Worm (Caenorhabditis elegans) whole organism, L1 larva: ENCODE results near the gene AH10.2.

Experiments
- C04F5.9 ChIP-seq: sonication (generic microtip); optimal IDR thresholded peaks from 2 replicates; lab custom pipeline; 2016; ENCODE audit warnings: missing genetic modification characterization, missing compliant biosample characterization
- C34B4.2 ChIP-seq: sonication (generic microtip); optimal IDR thresholded peaks from 2 replicates; lab custom pipeline; 2017; ENCODE audit warnings: mild to moderate bottlenecking, missing genetic modification characterization, missing compliant biosample characterization
- F16B12.6 ChIP-seq: fragments of 150-350 bp; optimal IDR thresholded peaks from 2 replicates; lab custom pipeline; 2014; ENCODE audit warnings: missing biosample characterization, missing genetic modification characterization
- Y116A8C.19 ChIP-seq: sonication (generic microtip); optimal IDR thresholded peaks from 2 replicates; lab custom pipeline; 2016; ENCODE audit warnings: missing compliant biosample characterization, missing genetic modification characterization, borderline replicate concordance
- aha-1 ChIP-seq: fragments of 150-350 bp; optimal IDR thresholded peaks from 2 replicates; lab custom pipeline; 2014; ENCODE audit warnings: missing biosample characterization, missing genetic modification characterization
- alr-1 ChIP-seq: fragments of 200-800 bp; sonication (Bioruptor generic); optimal IDR thresholded peaks from 2 replicates; lab custom pipeline; 2018; ENCODE audit warnings: borderline replicate concordance, mild to moderate bottlenecking, missing genetic modification characterization, missing compliant biosample characterization
- aly-2 ChIP-seq: fragments of 150-350 bp; optimal IDR thresholded peaks from 2 replicates; lab custom pipeline; 2014; ENCODE audit warnings: missing biosample characterization, missing genetic modification characterization
- ama-1 ChIP-seq: fragments of 150-350 bp; optimal IDR thresholded peaks from 2 replicates; lab custom pipeline; 2014
- ceh-8 ChIP-seq: fragments of 200-800 bp; sonication (Bioruptor generic); optimal IDR thresholded peaks from 2 replicates; lab custom pipeline; 2018; ENCODE audit warnings: mild to moderate bottlenecking, missing genetic modification characterization, moderate library complexity, missing compliant biosample characterization
- ceh-90 ChIP-seq: sonication (generic microtip); optimal IDR thresholded peaks from 2 replicates; lab custom pipeline; 2016; ENCODE audit warnings: missing genetic modification characterization, missing compliant biosample characterization
- ces-1 ChIP-seq: fragments of 150-350 bp; optimal IDR thresholded peaks from 2 replicates; lab custom pipeline; 2014; ENCODE audit warnings: missing biosample characterization, missing genetic modification reagents, missing genetic modification characterization
- dpl-1 ChIP-seq, 3 experiments: fragments of 150-350 bp in 2 of 3; sonication (generic microtip) in 1 of 3; optimal IDR thresholded peaks; 2 replicates each; lab custom pipeline; 2014 to 2017; ENCODE audit warnings: missing biosample characterization in 3 of 3, missing genetic modification characterization in 3 of 3, missing genetic modification reagents in 3 of 3
- dsc-1 ChIP-seq: sonication (generic microtip); optimal IDR thresholded peaks from 2 replicates; lab custom pipeline; 2016; ENCODE audit warnings: mild to moderate bottlenecking, missing genetic modification characterization, missing compliant biosample characterization
- efl-3 ChIP-seq: fragments of 200-800 bp; sonication (Bioruptor generic); optimal IDR thresholded peaks from 2 replicates; lab custom pipeline; 2018; ENCODE audit warnings: mild to moderate bottlenecking, missing genetic modification characterization, missing compliant biosample characterization
- egl-13 ChIP-seq: sonication (generic microtip); optimal IDR thresholded peaks from 2 replicates; lab custom pipeline; 2016; ENCODE audit warnings: missing genotype, missing genetic modification reagents, missing genetic modification characterization, missing compliant biosample characterization
- egl-27 ChIP-seq, 2 experiments: fragments of 150-350 bp in 1 of 2; sonication (generic microtip); optimal IDR thresholded peaks; 3 replicates each; lab custom pipeline; 2017 to 2018; ENCODE audit warnings: missing biosample characterization in 2 of 2, missing genetic modification characterization in 2 of 2, missing genetic modification reagents in 2 of 2
- elt-3 ChIP-seq, 6 experiments: fragments of 150-350 bp in 1 of 6; sonication (generic microtip); optimal IDR thresholded peaks; 2 replicates each; lab custom pipeline; 2017 to 2018; ENCODE audit warnings: missing biosample characterization in 6 of 6, missing genetic modification characterization in 6 of 6, inconsistent platforms in 1 of 6
- ets-5 ChIP-seq: fragments of 200-800 bp; sonication (Bioruptor generic); IDR thresholded peaks from 2 replicates; pipeline ENCODE4 v1.3.6; 2022; ENCODE audit warnings: missing genetic modification characterization, missing compliant biosample characterization
- fkh-8 ChIP-seq: sonication (generic microtip); optimal IDR thresholded peaks from 2 replicates; lab custom pipeline; 2016; ENCODE audit warnings: mild to moderate bottlenecking, missing genetic modification characterization, missing compliant biosample characterization
- hlh-4 ChIP-seq: sonication (generic microtip); optimal IDR thresholded peaks from 2 replicates; lab custom pipeline; 2016; ENCODE audit warnings: mild to moderate bottlenecking, missing genetic modification characterization, missing compliant biosample characterization
- irx-1 ChIP-seq: sonication (generic microtip); optimal IDR thresholded peaks from 2 replicates; lab custom pipeline; 2016; ENCODE audit warnings: missing genetic modification characterization, missing compliant biosample characterization
- isw-1 ChIP-seq: fragments of 200-800 bp; sonication (Bioruptor generic); IDR thresholded peaks from 2 replicates; pipeline ENCODE4 v1.3.6; 2022; ENCODE audit warnings: missing genetic modification characterization, missing compliant biosample characterization
- jun-1 ChIP-seq: fragments of 150-350 bp; optimal IDR thresholded peaks from 2 replicates; lab custom pipeline; 2014; ENCODE audit warnings: missing biosample characterization, missing genetic modification reagents, missing genetic modification characterization
- lin-13 ChIP-seq: fragments of 150-350 bp; optimal IDR thresholded peaks from 2 replicates; lab custom pipeline; 2014; ENCODE audit warnings: missing biosample characterization, missing genetic modification reagents, missing genetic modification characterization
- lin-14 ChIP-seq: fragments of 200-800 bp; sonication (Bioruptor generic); optimal IDR thresholded peaks from 2 replicates; lab custom pipeline; 2018; ENCODE audit warnings: mild to moderate bottlenecking, missing genetic modification characterization, moderate library complexity, missing compliant biosample characterization
- lin-15B ChIP-seq: fragments of 150-350 bp; sonication (generic microtip); optimal IDR thresholded peaks from 3 replicates; lab custom pipeline; 2014; ENCODE audit warnings: missing biosample characterization, missing genetic modification characterization
- lin-35 ChIP-seq, 2 experiments: fragments of 150-350 bp; optimal IDR thresholded peaks; 2 replicates each; lab custom pipeline; 2014; ENCODE audit warnings: missing biosample characterization in 2 of 2, missing genetic modification characterization in 2 of 2, missing genetic modification reagents in 2 of 2
- lir-3 ChIP-seq: sonication (generic microtip); optimal IDR thresholded peaks from 2 replicates; lab custom pipeline; 2016; ENCODE audit warnings: mild to moderate bottlenecking, missing genetic modification characterization, moderate library complexity, missing compliant biosample characterization; ENCODE audit not compliant: poor library complexity
- lsy-2 ChIP-seq, 2 experiments: fragments of 150-350 bp; optimal IDR thresholded peaks; 2 replicates each; lab custom pipeline; 2014; ENCODE audit warnings: missing biosample characterization in 2 of 2, missing genetic modification characterization in 2 of 2
- mab-9 ChIP-seq: fragments of 200-800 bp; sonication (Bioruptor generic); IDR thresholded peaks from 2 replicates; pipeline ENCODE4 v1.3.6; 2022; ENCODE audit warnings: missing genetic modification reagents, missing genetic modification characterization, missing compliant biosample characterization
- mdl-1 ChIP-seq, 2 experiments: fragments of 150-350 bp; optimal IDR thresholded peaks; 2 replicates each; lab custom pipeline; 2014 to 2017; ENCODE audit warnings: missing biosample characterization in 2 of 2, missing genetic modification characterization in 2 of 2, inconsistent platforms in 1 of 2
- nhr-19 ChIP-seq: fragments of 200-800 bp; sonication (Bioruptor generic); conservative IDR thresholded peaks from 2 replicates; pipeline ENCODE4 v1.3.6; 2022; ENCODE audit warnings: missing genetic modification characterization, missing compliant biosample characterization
- nhr-20 ChIP-seq: sonication (generic microtip); optimal IDR thresholded peaks from 2 replicates; lab custom pipeline; 2016; ENCODE audit warnings: mild to moderate bottlenecking, missing genetic modification characterization, missing compliant biosample characterization
- nhr-237 ChIP-seq: fragments of 150-350 bp; optimal IDR thresholded peaks from 2 replicates; lab custom pipeline; 2014; ENCODE audit warnings: missing biosample characterization, missing genetic modification characterization
- nhr-28 ChIP-seq: fragments of 150-350 bp; optimal IDR thresholded peaks from 2 replicates; lab custom pipeline; 2014; ENCODE audit warnings: missing biosample characterization, missing genetic modification characterization
- nhr-47 ChIP-seq: sonication (generic microtip); optimal IDR thresholded peaks from 2 replicates; lab custom pipeline; 2016; ENCODE audit warnings: mild to moderate bottlenecking, missing genetic modification characterization, moderate library complexity, missing compliant biosample characterization
- nhr-76 ChIP-seq: sonication (generic microtip); optimal IDR thresholded peaks from 2 replicates; lab custom pipeline; 2017; ENCODE audit warnings: missing biosample characterization, missing genetic modification characterization
- nhr-77 ChIP-seq: fragments of 150-350 bp; optimal IDR thresholded peaks from 2 replicates; lab custom pipeline; 2014; ENCODE audit warnings: missing biosample characterization, missing genetic modification characterization
- nhr-84 ChIP-seq: sonication (generic microtip); optimal IDR thresholded peaks from 2 replicates; lab custom pipeline; 2017; ENCODE audit warnings: missing biosample characterization, missing genetic modification characterization
- nhr-90 ChIP-seq: sonication (generic microtip); optimal IDR thresholded peaks from 2 replicates; lab custom pipeline; 2016; ENCODE audit warnings: mild to moderate bottlenecking, missing genetic modification characterization, missing compliant biosample characterization; ENCODE audit not compliant: poor library complexity
- pag-3 ChIP-seq: sonication (generic microtip); optimal IDR thresholded peaks from 2 replicates; lab custom pipeline; 2017; ENCODE audit warnings: missing genetic modification characterization, mild to moderate bottlenecking, missing compliant biosample characterization, antibody characterized with exemption, borderline replicate concordance; ENCODE audit not compliant: insufficient read depth
- pax-3 ChIP-seq: fragments of 200-800 bp; sonication (Bioruptor generic); optimal IDR thresholded peaks from 2 replicates; lab custom pipeline; 2018; ENCODE audit warnings: mild to moderate bottlenecking, missing genetic modification characterization, moderate library complexity, missing compliant biosample characterization
- rnt-1 ChIP-seq: sonication (generic microtip); optimal IDR thresholded peaks from 2 replicates; lab custom pipeline; 2016; ENCODE audit warnings: mild to moderate bottlenecking, missing genetic modification characterization, moderate library complexity, missing compliant biosample characterization
- skn-1 ChIP-seq: fragments of 150-350 bp; optimal IDR thresholded peaks from 2 replicates; lab custom pipeline; 2014; ENCODE audit warnings: missing biosample characterization, missing genetic modification characterization
- snpc-4 ChIP-seq: fragments of 150-350 bp; optimal IDR thresholded peaks from 2 replicates; lab custom pipeline; 2014; ENCODE audit warnings: missing biosample characterization, missing genetic modification characterization
- sptf-1 ChIP-seq: fragments of 150-350 bp; optimal IDR thresholded peaks from 2 replicates; lab custom pipeline; 2014; ENCODE audit warnings: missing biosample characterization, missing genetic modification characterization
- sup-37 ChIP-seq: fragments of 200-800 bp; sonication (Bioruptor generic); optimal IDR thresholded peaks from 2 replicates; lab custom pipeline; 2018; ENCODE audit warnings: mild to moderate bottlenecking, missing genetic modification characterization, missing compliant biosample characterization
- tbx-2 ChIP-seq: sonication (generic microtip); optimal IDR thresholded peaks from 2 replicates; lab custom pipeline; 2016; ENCODE audit warnings: missing genetic modification characterization, missing compliant biosample characterization
- unc-130 ChIP-seq: fragments of 150-350 bp; optimal IDR thresholded peaks from 2 replicates; lab custom pipeline; 2017; ENCODE audit warnings: missing biosample characterization, missing genetic modification characterization, inconsistent platforms
- unc-62 ChIP-seq: fragments of 150-350 bp; optimal IDR thresholded peaks from 2 replicates; lab custom pipeline; 2014; ENCODE audit warnings: missing biosample characterization, missing genetic modification reagents, missing genetic modification characterization
- unc-86 ChIP-seq: sonication (generic microtip); optimal IDR thresholded peaks from 2 replicates; lab custom pipeline; 2016; ENCODE audit warnings: missing genetic modification characterization, missing compliant biosample characterization
- zag-1 ChIP-seq: fragments of 150-350 bp; optimal IDR thresholded peaks from 2 replicates; lab custom pipeline; 2014; ENCODE audit warnings: missing biosample characterization, missing genetic modification characterization
- ztf-4 ChIP-seq: fragments of 150-350 bp; optimal IDR thresholded peaks from 2 replicates; lab custom pipeline; 2014; ENCODE audit warnings: missing biosample characterization, missing genetic modification characterization

Gene AH10.2

DNA sequence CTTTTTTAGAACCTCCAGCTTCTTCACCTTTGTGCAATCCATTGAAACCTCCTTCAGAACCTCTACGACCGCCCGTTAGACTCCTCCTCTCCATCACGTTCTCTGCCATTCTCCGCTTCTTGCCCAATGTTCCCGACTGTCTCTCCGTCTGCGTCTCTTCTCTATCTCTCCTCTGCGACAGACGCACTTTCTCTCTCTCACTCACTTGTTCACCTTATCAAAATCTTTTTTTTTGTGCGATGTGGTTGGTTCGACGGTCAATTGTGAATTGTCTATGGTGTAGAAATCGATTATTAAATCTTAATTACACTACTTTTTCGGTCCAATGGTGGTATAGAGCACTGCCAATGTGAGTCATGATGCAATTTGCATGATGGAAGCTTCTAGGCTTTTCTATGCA is 36.9 kb downstream of the AH10.2 start, which contains the start of gene atfs-1:
TSS of gene atfs-1 (plus strand) at position 213 of the 400 bp plus-strand sequence.
- TF ChIP-seq unc-130 (peak; percentile 7), ces-1 (GFP tag; lab: Kevin White, UChicago) (no peak), egl-27 (tag; optimal IDR thresholded peaks at IDR 0.05; lab: Kevin White, UChicago) (peak in 1 of 2 experiments; percentile 6), C34B4.2 (tag; lab: Kevin White, UChicago) (no peak), nhr-47 (peak; percentile 72), egl-13 (tag; lab: Kevin White, UChicago) (no peak), mab-9 (GFP tag; lab: Robert Waterston, UW) (0 out of 2 replicates have a peak, but pooled peaks have one; percentile 19), rnt-1 (tag; lab: Kevin White, UChicago) (peak; percentile 83), nhr-90 (peak; percentile 73), elt-3 (tag; optimal IDR thresholded peaks at IDR 0.05; lab: Kevin White, UChicago) (peak in 1 of 6 experiments; percentile 36), ceh-8 (no peak), pax-3 (tag; lab: Kevin White, UChicago) (no peak), unc-86 (tag; lab: Kevin White, UChicago) (no peak), lir-3 (no peak), ztf-4 (tag; lab: Kevin White, UChicago) (no peak), aha-1 (tag; lab: Kevin White, UChicago) (no peak), ama-1 (lab: Kevin White, UChicago) (no peak), alr-1 (tag; lab: Kevin White, UChicago) (no peak), lin-15B (tag; lab: Kevin White, UChicago) (peak; percentile 21), sup-37 (GFP tag; lab: Kevin White, UChicago) (no peak), ets-5 (GFP tag; lab: Robert Waterston, UW) (no peak), nhr-76 (tag; lab: Kevin White, UChicago) (no peak), nhr-77 (peak; percentile 63), jun-1 (peak; percentile 70), hlh-4 (tag; lab: Kevin White, UChicago) (no peak), lsy-2 (tag; optimal IDR thresholded peaks at IDR 0.05; lab: Kevin White, UChicago) (peak; percentile 49 to 68), Y116A8C.19 (no peak), F16B12.6 (tag; lab: Kevin White, UChicago) (no peak), lin-35 (GFP tag; optimal IDR thresholded peaks at IDR 0.05; lab: Kevin White, UChicago) (peak; percentile 55 to 78), dpl-1 (GFP tag; optimal IDR thresholded peaks at IDR 0.05; lab: Kevin White, UChicago) (peak in 2 of 3 experiments; percentile 36 to 43), pag-3 (tag; lab: Kevin White, UChicago) (no peak), skn-1 (tag; lab: Kevin White, UChicago) (peak; percentile 3), nhr-28 (no peak), nhr-19 (peak; percentile 74), lin-14 (GFP tag; lab: Kevin White, UChicago) (peak; percentile 90), nhr-20 (peak; percentile 82), ceh-90 (tag; lab: Kevin White, UChicago) (no peak), irx-1 (tag; lab: Kevin White, UChicago) (no peak), zag-1 (no peak), tbx-2 (tag; lab: Kevin White, UChicago) (peak; percentile 67), nhr-84 (tag; lab: Kevin White, UChicago) (no peak), lin-13 (GFP tag; lab: Kevin White, UChicago) (peak; percentile 51), C04F5.9 (tag; lab: Kevin White, UChicago) (no peak), dsc-1 (tag; lab: Kevin White, UChicago) (peak; percentile 20), fkh-8 (tag; lab: Kevin White, UChicago) (peak; percentile 10), sptf-1 (tag; lab: Kevin White, UChicago) (no peak), isw-1 (GFP tag; lab: Robert Waterston, UW) (no peak), mdl-1 (tag; optimal IDR thresholded peaks at IDR 0.05; lab: Kevin White, UChicago) (peak in 1 of 2 experiments; percentile 68), aly-2 (tag; lab: Kevin White, UChicago) (peak; percentile 47), unc-62 (GFP tag; lab: Kevin White, UChicago) (no peak), nhr-237 (tag; lab: Kevin White, UChicago) (no peak), efl-3 (no peak), snpc-4 (tag; lab: Kevin White, UChicago) (no peak)
